Worm (Caenorhabditis elegans): Measurements from ENCODE around the gene pmp-2.

Gene pmp-2

ce11 chrII:6928416-6928815 is 40.8 kb upstream of the pmp-2 start, which contains the start of gene flcn-1 (continued):
- no peak for TF ChIP-seq madf-9 (GFP tag; conservative IDR thresholded peaks at IDR 0.05)
- no peak for TF ChIP-seq ztf-11 (tag; optimal IDR thresholded peaks at IDR 0.05)
- TF ChIP-seq pha-4 (GFP tag; IDR thresholded peaks at IDR 0.05) = no peak
- peak; percentile 38 for TF ChIP-seq pha-4 (tag; optimal IDR thresholded peaks at IDR 0.05)
- peak in 1 of 2 experiments; percentile 50 for TF ChIP-seq unc-62 (GFP tag; optimal IDR thresholded peaks at IDR 0.05 in 1 of 2)
- no peak for TF ChIP-seq unc-62 (tag; optimal IDR thresholded peaks at IDR 0.05)
- no peak for TF ChIP-seq zfp-3 (GFP tag; conservative IDR thresholded peaks at IDR 0.05)
- no peak for TF ChIP-seq F44E2.7 (GFP tag; IDR thresholded peaks at IDR 0.05)
- no peak for TF ChIP-seq aly-2 (tag; optimal IDR thresholded peaks at IDR 0.05)
- TF ChIP-seq spr-3 (GFP tag; optimal IDR thresholded peaks at IDR 0.05) = no peak
- TF ChIP-seq ceh-32 (tag; optimal IDR thresholded peaks at IDR 0.05; ENCODE audit: poor library complexity) = no peak
- no peak for TF ChIP-seq F49E8.2 (tag; optimal IDR thresholded peaks at IDR 0.05; ENCODE audit: borderline replicate concordance)
- TF ChIP-seq tra-1 (GFP tag; IDR thresholded peaks at IDR 0.05) = no peak
- TF ChIP-seq dve-1 (tag; optimal IDR thresholded peaks at IDR 0.05; ENCODE audit: insufficient read depth) = peak; percentile 56
- no peak for TF ChIP-seq ZK546.5 (tag; optimal IDR thresholded peaks at IDR 0.05)
- no peak for TF ChIP-seq dmd-8 (GFP tag; IDR thresholded peaks at IDR 0.05)
- TF ChIP-seq snpc-4 (tag; optimal IDR thresholded peaks at IDR 0.05) = no peak
- no peak for TF ChIP-seq spr-1 (tag; optimal IDR thresholded peaks at IDR 0.05)
- TF ChIP-seq nhr-11 (tag; optimal IDR thresholded peaks at IDR 0.05) = no peak
- TF ChIP-seq fos-1 (tag; optimal IDR thresholded peaks at IDR 0.05) = no peak
- TF ChIP-seq Y105C5A.15 (GFP tag; IDR thresholded peaks at IDR 0.05) = no peak
- no peak for TF ChIP-seq nhr-77 (tag; optimal IDR thresholded peaks at IDR 0.05)
- TF ChIP-seq pqm-1 (tag; optimal IDR thresholded peaks at IDR 0.05) = no peak
- no peak for TF ChIP-seq nhr-25 (tag; optimal IDR thresholded peaks at IDR 0.05; ENCODE audit: borderline replicate concordance, insufficient read depth)
- TF ChIP-seq madf-5 (GFP tag; IDR thresholded peaks at IDR 0.05) = no peak
- TF ChIP-seq lsy-2 (tag; optimal IDR thresholded peaks at IDR 0.05) = peak in 1 of 2 experiments; percentile 70
- no peak for TF ChIP-seq jun-1 (tag; optimal IDR thresholded peaks at IDR 0.05)
- no peak for TF ChIP-seq php-3 (GFP tag; IDR thresholded peaks at IDR 0.05)
- peak; percentile 61 for TF ChIP-seq hlh-11 (tag; optimal IDR thresholded peaks at IDR 0.05)
- no peak for TF ChIP-seq nhr-76 (tag; optimal IDR thresholded peaks at IDR 0.05)
- no peak for TF ChIP-seq ceh-20 (GFP tag; IDR thresholded peaks at IDR 0.05)
- no peak for TF ChIP-seq lin-38 (GFP tag; IDR thresholded peaks at IDR 0.05)
- no peak for TF ChIP-seq mxl-2 (GFP tag; conservative IDR thresholded peaks at IDR 0.05)
- no peak for TF ChIP-seq egl-43 (GFP tag; IDR thresholded peaks at IDR 0.05)
- TF ChIP-seq nhr-48 (tag; optimal IDR thresholded peaks at IDR 0.05) = no peak

ce11 chrII:6927603-6928002 is 40.0 kb upstream of the pmp-2 start, which contains the start of gene F22D3.4:
Gene F22D3.4 (minus strand): TSS chrII:6927603.
- TF ChIP-seq dve-1 (tag; optimal IDR thresholded peaks at IDR 0.05; ENCODE audit: insufficient read depth) = no peak
- TF ChIP-seq nhr-41 (GFP tag; IDR thresholded peaks at IDR 0.05) = no peak
- TF ChIP-seq daf-19 (GFP tag; conservative IDR thresholded peaks at IDR 0.05) = no peak
- TF ChIP-seq R02D3.7 (tag; optimal IDR thresholded peaks at IDR 0.05) = no peak
- no peak for TF ChIP-seq pha-4 (GFP tag; IDR thresholded peaks at IDR 0.05)
- no peak for TF ChIP-seq pha-4 (tag; optimal IDR thresholded peaks at IDR 0.05)
- TF ChIP-seq lin-29 (GFP tag; IDR thresholded peaks at IDR 0.05) = no peak
- TF ChIP-seq hlh-30 (tag; optimal IDR thresholded peaks at IDR 0.05; ENCODE audit: insufficient read depth) = peak; percentile 68
- no peak for TF ChIP-seq cey-2 (tag; optimal IDR thresholded peaks at IDR 0.05; ENCODE audit: borderline replicate concordance, insufficient read depth)
- TF ChIP-seq lin-39 (tag; optimal IDR thresholded peaks at IDR 0.05) = no peak
- TF ChIP-seq nhr-28 (tag; optimal IDR thresholded peaks at IDR 0.05) = peak; percentile 72
- no peak for TF ChIP-seq vab-7 (GFP tag; IDR thresholded peaks at IDR 0.05)
- no peak for TF ChIP-seq egl-27 (tag; optimal IDR thresholded peaks at IDR 0.05)
- TF ChIP-seq duxl-1 (tag; optimal IDR thresholded peaks at IDR 0.05; ENCODE audit: poor library complexity) = no peak
- TF ChIP-seq lin-38 (GFP tag; IDR thresholded peaks at IDR 0.05) = no peak
- no peak for TF ChIP-seq nhr-111 (GFP tag; optimal IDR thresholded peaks at IDR 0.05)
- peak; percentile 0 for TF ChIP-seq nhr-77 (tag; optimal IDR thresholded peaks at IDR 0.05)
- TF ChIP-seq daf-12 (tag; optimal IDR thresholded peaks at IDR 0.05) = no peak
- no peak for TF ChIP-seq F44E2.7 (GFP tag; IDR thresholded peaks at IDR 0.05)
- no peak for TF ChIP-seq Y105C5A.15 (GFP tag; IDR thresholded peaks at IDR 0.05)
- no peak for TF ChIP-seq spr-1 (tag; optimal IDR thresholded peaks at IDR 0.05)
- no peak for TF ChIP-seq nhr-6 (tag; optimal IDR thresholded peaks at IDR 0.05)
- no peak for TF ChIP-seq spr-3 (GFP tag; optimal IDR thresholded peaks at IDR 0.05)
- TF ChIP-seq dpl-1 (GFP tag; optimal IDR thresholded peaks at IDR 0.05) = no peak
- TF ChIP-seq ceh-32 (tag; optimal IDR thresholded peaks at IDR 0.05; ENCODE audit: poor library complexity) = no peak
- TF ChIP-seq dmd-6 (GFP tag; IDR thresholded peaks at IDR 0.05) = peak; percentile 34

Data from whole organism, L4 larva.